Worm (Caenorhabditis elegans) whole organism, late embryonic: ENCODE data around the gene clec-26.

Experiments used
- C08G9.2 ChIP-seq: sonication (generic microtip); optimal IDR thresholded peaks from 2 replicates; lab custom pipeline; 2016; ENCODE audit warnings: mild to moderate bottlenecking, missing genetic modification characterization, moderate library complexity, missing compliant biosample characterization
- K02D7.2 ChIP-seq: sonication (generic microtip); optimal IDR thresholded peaks from 2 replicates; lab custom pipeline; 2017; ENCODE audit warnings: mild to moderate bottlenecking, missing genetic modification characterization, missing compliant biosample characterization
- T23F11.4 ChIP-seq: fragments of 200-800 bp; sonication (Bioruptor generic); optimal IDR thresholded peaks from 2 replicates; lab custom pipeline; 2018; ENCODE audit warnings: mild to moderate bottlenecking, missing genetic modification characterization, missing compliant biosample characterization
- ahr-1 ChIP-seq: sonication (generic microtip); optimal IDR thresholded peaks from 2 replicates; lab custom pipeline; 2016; ENCODE audit warnings: missing genetic modification characterization, missing compliant biosample characterization
- ceh-14 ChIP-seq: sonication (generic microtip); optimal IDR thresholded peaks from 2 replicates; lab custom pipeline; 2016; ENCODE audit warnings: missing genotype, missing genetic modification characterization, missing compliant biosample characterization
- ceh-18 ChIP-seq: sonication (generic microtip); optimal IDR thresholded peaks from 2 replicates; lab custom pipeline; 2016; ENCODE audit warnings: missing genetic modification characterization, missing compliant biosample characterization
- ceh-19 ChIP-seq: fragments of 200-800 bp; sonication (Bioruptor generic); optimal IDR thresholded peaks from 2 replicates; lab custom pipeline; 2018; ENCODE audit warnings: mild to moderate bottlenecking, missing genetic modification characterization, missing compliant biosample characterization
- ceh-24 ChIP-seq: sonication (generic microtip); optimal IDR thresholded peaks from 2 replicates; lab custom pipeline; 2016; ENCODE audit warnings: mild to moderate bottlenecking, missing genetic modification characterization, missing compliant biosample characterization
- ceh-34 ChIP-seq: sonication (generic microtip); optimal IDR thresholded peaks from 2 replicates; lab custom pipeline; 2016; ENCODE audit warnings: mild to moderate bottlenecking, missing genetic modification characterization, missing compliant biosample characterization
- ceh-45 ChIP-seq: fragments of 200-800 bp; sonication (Bioruptor generic); IDR thresholded peaks from 2 replicates; pipeline ENCODE4 v1.3.6; 2022; ENCODE audit warnings: missing genetic modification reagents, missing genetic modification characterization, missing compliant biosample characterization
- ceh-48 ChIP-seq: sonication (generic microtip); optimal IDR thresholded peaks from 2 replicates; lab custom pipeline; 2016; ENCODE audit warnings: missing genetic modification characterization, inconsistent platforms, missing compliant biosample characterization
- dmd-4 ChIP-seq: sonication (generic microtip); optimal IDR thresholded peaks from 2 replicates; lab custom pipeline; 2016; ENCODE audit warnings: borderline replicate concordance, missing genetic modification characterization, missing compliant biosample characterization
- eyg-1 ChIP-seq: sonication (generic microtip); optimal IDR thresholded peaks from 2 replicates; lab custom pipeline; 2016; ENCODE audit warnings: missing genotype, missing genetic modification characterization, missing compliant biosample characterization
- fax-1 ChIP-seq: sonication (generic microtip); optimal IDR thresholded peaks from 2 replicates; lab custom pipeline; 2016; ENCODE audit warnings: missing genotype, missing genetic modification characterization, missing compliant biosample characterization
- fkh-10 ChIP-seq: fragments of 150-350 bp; optimal IDR thresholded peaks from 2 replicates; lab custom pipeline; 2014; ENCODE audit warnings: missing biosample characterization, missing genetic modification reagents, missing genetic modification characterization
- fkh-6 ChIP-seq: sonication (generic microtip); optimal IDR thresholded peaks from 2 replicates; lab custom pipeline; 2016; ENCODE audit warnings: missing genetic modification characterization, missing compliant biosample characterization
- gmeb-2 ChIP-seq: sonication (generic microtip); optimal IDR thresholded peaks from 2 replicates; lab custom pipeline; 2016; ENCODE audit warnings: missing genetic modification characterization, inconsistent platforms, missing compliant biosample characterization
- hlh-13 ChIP-seq: fragments of 200-800 bp; sonication (Bioruptor generic); optimal IDR thresholded peaks from 2 replicates; lab custom pipeline; 2018; ENCODE audit warnings: mild to moderate bottlenecking, missing genetic modification characterization, missing compliant biosample characterization
- hlh-30 ChIP-seq: sonication (generic microtip); optimal IDR thresholded peaks from 2 replicates; lab custom pipeline; 2017; ENCODE audit warnings: antibody characterized with exemption, missing genetic modification characterization, missing compliant biosample characterization; ENCODE audit not compliant: insufficient read depth
- lim-6 ChIP-seq: sonication (generic microtip); optimal IDR thresholded peaks from 2 replicates; lab custom pipeline; 2016; ENCODE audit warnings: missing genetic modification characterization, missing compliant biosample characterization
- lin-11 ChIP-seq: fragments of 200-800 bp; sonication (Bioruptor generic); optimal IDR thresholded peaks from 2 replicates; lab custom pipeline; 2018; ENCODE audit warnings: mild to moderate bottlenecking, missing genetic modification characterization, missing compliant biosample characterization
- mec-3 ChIP-seq: sonication (generic microtip); optimal IDR thresholded peaks from 2 replicates; lab custom pipeline; 2016; ENCODE audit warnings: borderline replicate concordance, missing genetic modification characterization, missing compliant biosample characterization
- nhr-11 ChIP-seq: fragments of 150-350 bp; optimal IDR thresholded peaks from 2 replicates; lab custom pipeline; 2014; ENCODE audit warnings: missing biosample characterization, missing genetic modification characterization
- nhr-232 ChIP-seq: sonication (generic microtip); optimal IDR thresholded peaks from 2 replicates; lab custom pipeline; 2016; ENCODE audit warnings: missing genetic modification characterization, missing compliant biosample characterization
- pag-3 ChIP-seq: sonication (generic microtip); optimal IDR thresholded peaks from 2 replicates; lab custom pipeline; 2016; ENCODE audit warnings: missing compliant biosample characterization, missing genetic modification characterization, borderline replicate concordance
- pat-9 ChIP-seq: fragments of 200-800 bp; sonication (Bioruptor generic); optimal IDR thresholded peaks from 2 replicates; lab custom pipeline; 2018; ENCODE audit warnings: mild to moderate bottlenecking, missing genetic modification characterization, moderate library complexity, missing compliant biosample characterization
- pax-1 ChIP-seq: fragments of 150-350 bp; optimal IDR thresholded peaks from 2 replicates; lab custom pipeline; 2014; ENCODE audit warnings: missing biosample characterization, missing genetic modification characterization
- pha-2 ChIP-seq: sonication (generic microtip); optimal IDR thresholded peaks from 2 replicates; lab custom pipeline; 2017; ENCODE audit warnings: mild to moderate bottlenecking, missing genetic modification characterization, missing compliant biosample characterization
- pha-4 ChIP-seq: fragments of 150-350 bp; optimal IDR thresholded peaks from 2 replicates; lab custom pipeline; 2018; ENCODE audit warnings: missing biosample characterization, missing genetic modification reagents, missing genetic modification characterization
- pqm-1 ChIP-seq: sonication (generic microtip); optimal IDR thresholded peaks from 2 replicates; lab custom pipeline; 2016; ENCODE audit warnings: missing genetic modification characterization, missing compliant biosample characterization
- pros-1 ChIP-seq: fragments of 150-350 bp; optimal IDR thresholded peaks from 2 replicates; lab custom pipeline; 2014; ENCODE audit warnings: missing biosample characterization, missing genetic modification reagents, missing genetic modification characterization
- ref-2 ChIP-seq: sonication (generic microtip); optimal IDR thresholded peaks from 2 replicates; lab custom pipeline; 2016; ENCODE audit warnings: missing genetic modification characterization, missing compliant biosample characterization
- rnt-1 ChIP-seq: sonication (generic microtip); optimal IDR thresholded peaks from 2 replicates; lab custom pipeline; 2016; ENCODE audit warnings: missing genetic modification characterization, missing compliant biosample characterization
- sdc-2 ChIP-seq: sonication (generic microtip); optimal IDR thresholded peaks from 2 replicates; lab custom pipeline; 2016; ENCODE audit warnings: missing genotype, missing genetic modification characterization, missing compliant biosample characterization
- sox-2 ChIP-seq: fragments of 200-800 bp; sonication (Bioruptor generic); IDR thresholded peaks from 2 replicates; pipeline ENCODE4 v1.3.6; 2022; ENCODE audit warnings: missing genetic modification reagents, missing genetic modification characterization, missing compliant biosample characterization
- sox-4 ChIP-seq: sonication (generic microtip); optimal IDR thresholded peaks from 2 replicates; lab custom pipeline; 2017; ENCODE audit warnings: mild to moderate bottlenecking, missing genetic modification characterization, inconsistent platforms, missing compliant biosample characterization
- syd-9 ChIP-seq: sonication (generic microtip); optimal IDR thresholded peaks from 2 replicates; lab custom pipeline; 2016; ENCODE audit warnings: mild to moderate bottlenecking, missing genetic modification characterization, moderate library complexity, missing compliant biosample characterization
- tbx-2 ChIP-seq: sonication (generic microtip); optimal IDR thresholded peaks from 2 replicates; lab custom pipeline; 2016; ENCODE audit warnings: missing genetic modification characterization, missing compliant biosample characterization
- unc-3 ChIP-seq, 2 experiments: fragments of 200-800 bp in 1 of 2; sonication (Bioruptor generic) in 1 of 2; sonication (generic microtip) in 1 of 2; conservative IDR thresholded peaks in 1 of 2; optimal IDR thresholded peaks in 1 of 2; 2 replicates each; pipeline versions ENCODE4 v1.3.6 to Lab custom; 2016 to 2022; ENCODE audit warnings: missing compliant biosample characterization in 2 of 2, missing genetic modification characterization in 2 of 2, missing genetic modification reagents in 1 of 2
- unc-55 ChIP-seq: sonication (generic microtip); optimal IDR thresholded peaks from 2 replicates; lab custom pipeline; 2017; ENCODE audit warnings: missing biosample characterization, missing genetic modification reagents, missing genetic modification characterization
- unc-86 ChIP-seq: sonication (generic microtip); optimal IDR thresholded peaks from 2 replicates; lab custom pipeline; 2016; ENCODE audit warnings: missing genetic modification characterization, missing compliant biosample characterization
- zip-5 ChIP-seq: sonication (generic microtip); optimal IDR thresholded peaks from 2 replicates; lab custom pipeline; 2016; ENCODE audit warnings: missing genetic modification characterization, missing compliant biosample characterization
- ztf-16 ChIP-seq: sonication (generic microtip); optimal IDR thresholded peaks from 2 replicates; lab custom pipeline; 2017; ENCODE audit warnings: missing genetic modification characterization, missing compliant biosample characterization

clec-26 gene

ce11 chrV:16829396-16829795 lies 19.0 kb upstream of the clec-26 start, which contains the start of gene srh-214:
srh-214 (minus strand) TSS chrV:16829755.
- TF ChIP-seq pha-4 (tag; lab: Kevin White, UChicago) (no peak), fkh-10 (GFP tag; lab: Kevin White, UChicago) (no peak), unc-86 (tag; lab: Kevin White, UChicago) (no peak), ztf-16 (no peak), fkh-6 (tag; lab: Kevin White, UChicago) (no peak), mec-3 (tag; lab: Kevin White, UChicago) (no peak), ceh-45 (no peak), ceh-34 (tag; lab: Kevin White, UChicago) (no peak), unc-55 (GFP tag; lab: Kevin White, UChicago) (no peak), nhr-232 (no peak), tbx-2 (tag; lab: Kevin White, UChicago) (no peak), gmeb-2 (no peak), unc-3 (GFP tag; conservative IDR thresholded peaks at IDR 0.05; lab: Robert Waterston, UW) (no peak), unc-3 (tag; optimal IDR thresholded peaks at IDR 0.05; lab: Kevin White, UChicago) (no peak), sox-2 (no peak), lim-6 (tag; lab: Kevin White, UChicago) (no peak), syd-9 (no peak), sox-4 (tag; lab: Kevin White, UChicago) (no peak), ceh-24 (tag; lab: Kevin White, UChicago) (no peak)

DNA sequence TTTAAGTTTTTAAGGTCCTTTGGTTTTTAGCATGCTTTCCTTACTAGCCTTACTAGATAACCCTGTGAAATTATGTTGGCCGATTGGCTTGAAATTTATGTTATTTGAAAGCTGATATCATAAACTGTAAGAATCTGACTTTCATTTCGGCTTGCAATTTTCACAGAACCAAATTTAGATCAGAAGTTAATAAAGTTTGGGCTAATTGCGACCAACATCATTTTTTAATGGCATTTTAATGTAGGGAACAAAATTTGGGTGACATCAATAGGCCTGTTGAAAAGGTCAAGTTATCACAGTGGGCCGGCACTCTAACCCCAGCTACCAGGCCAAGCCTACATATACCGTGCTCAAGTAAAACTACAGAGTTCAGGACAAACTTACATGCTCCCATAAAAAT lies 17.1 kb upstream of the clec-26 start:
- TF ChIP-seq pag-3 (tag; lab: Kevin White, UChicago): no peak
- no peak for TF ChIP-seq ceh-19 (GFP tag; lab: Kevin White, UChicago)
- no peak for TF ChIP-seq ahr-1 (tag; lab: Kevin White, UChicago)
- no peak for TF ChIP-seq sdc-2 (tag; lab: Kevin White, UChicago)
- no peak for TF ChIP-seq eyg-1
- TF ChIP-seq pax-1 (tag; lab: Kevin White, UChicago): no peak
- no peak for TF ChIP-seq dmd-4
- TF ChIP-seq ceh-18 (tag; lab: Kevin White, UChicago): no peak

DNA sequence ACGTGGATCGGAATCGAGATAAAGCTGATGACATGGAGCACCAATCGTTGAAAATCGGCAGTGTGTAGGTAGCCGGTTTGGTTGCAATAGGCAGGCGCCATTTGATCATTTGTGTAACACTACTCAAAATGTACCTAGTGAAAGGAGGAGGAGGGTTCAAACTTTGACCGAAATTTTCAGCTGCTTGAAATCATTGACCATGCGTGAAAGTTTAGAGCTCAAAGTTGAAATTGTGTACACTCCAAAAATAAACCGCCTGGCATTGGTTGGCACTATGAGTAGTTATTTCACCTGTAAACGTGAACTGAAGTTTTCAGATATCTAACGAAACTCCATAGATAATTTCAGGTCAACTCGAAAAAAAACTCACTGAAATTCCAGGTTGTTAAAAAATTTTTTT lies 16.5 kb upstream of the clec-26 start, which contains the start of gene srh-215:
Gene srh-215, minus strand, starts transcription at position 101 of the 400 bp plus-strand sequence.
- no peak for TF ChIP-seq lin-11 (tag; lab: Kevin White, UChicago)
- TF ChIP-seq pat-9: no peak
- TF ChIP-seq unc-86 (tag; lab: Kevin White, UChicago): no peak
- no peak for TF ChIP-seq nhr-232
- TF ChIP-seq eyg-1: no peak
- no peak for TF ChIP-seq nhr-11 (tag; lab: Kevin White, UChicago)
- TF ChIP-seq mec-3 (tag; lab: Kevin White, UChicago): no peak
- TF ChIP-seq zip-5 (tag; lab: Kevin White, UChicago): no peak
- no peak for TF ChIP-seq fax-1
- no peak for TF ChIP-seq K02D7.2
- TF ChIP-seq ceh-14 (tag; lab: Kevin White, UChicago): no peak
- no peak for TF ChIP-seq ceh-18 (tag; lab: Kevin White, UChicago)
- no peak for TF ChIP-seq pha-2 (tag; lab: Kevin White, UChicago)
- no peak for TF ChIP-seq pqm-1 (tag; lab: Kevin White, UChicago)

DNA sequence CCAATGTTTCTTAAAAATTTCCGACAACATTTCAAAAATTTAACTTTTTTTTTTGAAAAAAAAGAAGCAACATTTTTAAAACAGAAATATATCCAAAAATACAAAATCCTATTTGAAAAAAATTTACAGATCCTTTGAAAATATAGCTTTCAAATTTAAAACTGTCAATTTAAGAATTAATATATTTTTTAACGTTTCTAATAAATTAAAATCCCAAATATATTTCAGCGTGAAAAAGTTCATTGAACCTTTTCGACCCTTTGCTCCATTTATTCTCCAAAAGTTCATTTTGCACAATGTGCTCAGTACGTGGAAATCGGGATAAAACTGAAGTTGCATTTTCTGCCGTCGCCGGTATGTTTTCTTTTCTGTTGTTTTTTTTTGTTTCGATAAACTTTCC lies 15.5 kb upstream of the clec-26 start, which contains the start of gene phy-3:
Gene phy-3, plus strand, starts transcription at position 301 of the 400 bp plus-strand sequence.
- TF ChIP-seq rnt-1 (tag; lab: Kevin White, UChicago) (no peak), C08G9.2 (tag; lab: Kevin White, UChicago) (no peak), ceh-48 (tag; lab: Kevin White, UChicago) (no peak), ceh-34 (tag; lab: Kevin White, UChicago) (no peak), ceh-18 (tag; lab: Kevin White, UChicago) (no peak), hlh-30 (tag; lab: Kevin White, UChicago) (no peak), K02D7.2 (no peak), sox-4 (tag; lab: Kevin White, UChicago) (no peak), pros-1 (tag; lab: Kevin White, UChicago) (no peak), syd-9 (no peak), hlh-13 (GFP tag; lab: Kevin White, UChicago) (no peak), ref-2 (tag; lab: Kevin White, UChicago) (no peak), ceh-45 (no peak), T23F11.4 (no peak)
